Worm (Caenorhabditis elegans) whole organism, L3 larva: ENCODE data around the gene twk-16.

Source experiments
- aly-2 ChIP-seq: fragments of 150-350 bp; optimal IDR thresholded peaks from 2 replicates; lab custom pipeline; 2014; ENCODE audit warnings: missing biosample characterization, missing genetic modification characterization
- ama-1 ChIP-seq: fragments of 150-350 bp; optimal IDR thresholded peaks from 2 replicates; lab custom pipeline; 2018
- nhr-12 ChIP-seq: fragments of 150-350 bp; optimal IDR thresholded peaks from 2 replicates; lab custom pipeline; 2014; ENCODE audit warnings: missing biosample characterization, missing genetic modification characterization
- snpc-4 ChIP-seq: fragments of 150-350 bp; optimal IDR thresholded peaks from 2 replicates; lab custom pipeline; 2014; ENCODE audit warnings: missing biosample characterization, missing genetic modification characterization
- unc-62 ChIP-seq: fragments of 150-350 bp; sonication (generic microtip); optimal IDR thresholded peaks from 4 replicates; lab custom pipeline; 2014; ENCODE audit warnings: missing biosample characterization, missing genetic modification reagents, missing genetic modification characterization
- zag-1 ChIP-seq: fragments of 150-350 bp; optimal IDR thresholded peaks from 2 replicates; lab custom pipeline; 2014; ENCODE audit warnings: missing biosample characterization, missing genetic modification characterization
- ztf-4 ChIP-seq: fragments of 150-350 bp; optimal IDR thresholded peaks from 2 replicates; lab custom pipeline; 2014; ENCODE audit warnings: missing biosample characterization, missing genetic modification characterization

DNA sequence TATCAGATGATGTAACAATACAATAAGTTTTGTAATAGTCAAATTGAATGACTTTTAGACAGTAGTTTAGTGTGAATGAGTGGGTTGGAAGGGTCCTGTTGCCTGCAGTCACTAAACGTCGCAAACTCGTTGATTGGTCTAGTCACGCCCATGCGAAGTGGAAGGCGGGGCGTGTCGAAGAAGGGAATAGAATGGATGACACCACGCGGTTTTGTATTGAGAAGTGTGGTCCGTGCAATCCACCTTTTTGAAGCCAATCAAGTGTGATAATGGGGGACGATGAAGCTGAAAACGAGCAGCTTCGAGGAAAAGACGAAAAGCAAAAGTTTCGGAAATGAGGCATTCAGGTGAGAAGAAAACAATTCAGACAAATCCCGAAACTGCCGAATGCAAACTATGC, 10.6 kb upstream of the twk-16 start, which contains the start of gene ceh-31:
- TF ChIP-seq aly-2 (tag; lab: Kevin White, UChicago) (no peak), ztf-4 (tag; lab: Kevin White, UChicago) (no peak), snpc-4 (tag; lab: Kevin White, UChicago) (no peak), ama-1 (no peak), unc-62 (no peak), nhr-12 (no peak), zag-1 (tag; lab: Kevin White, UChicago) (no peak)
